Fruit fly (Drosophila melanogaster) whole organism, embryonic: ENCODE measurements around the gene cmet.
A peak's percentile ranks its signal among the peaks of the same experiment; 100 is the strongest.

Experiments used
- Adf1 ChIP-seq: fragments of 200-800 bp; sonication (Bioruptor generic); IDR thresholded peaks from 2 replicates; pipeline ENCODE4 v1.3.6; 2022; ENCODE audit warnings: missing biosample characterization, missing genetic modification characterization
- Bgb ChIP-seq: fragments of 200-800 bp; sonication (Bioruptor generic); IDR thresholded peaks from 2 replicates; pipeline ENCODE4 v1.3.6; 2022; ENCODE audit warnings: missing biosample characterization, missing genetic modification characterization; ENCODE audit not compliant: partially characterized antibody
- CG1024 ChIP-seq: fragments of 200-800 bp; sonication (Bioruptor generic); IDR thresholded peaks from 2 replicates; pipeline ENCODE4 v1.3.6; 2022; ENCODE audit warnings: missing biosample characterization, missing genetic modification characterization
- CG10267 ChIP-seq: fragments of 200-800 bp; sonication (Bioruptor generic); optimal IDR thresholded peaks from 2 replicates; lab custom pipeline; 2018; ENCODE audit warnings: missing biosample characterization, mild to moderate bottlenecking, missing genetic modification characterization, moderate library complexity
- CG11085 ChIP-seq: fragments of 200-800 bp; sonication (Bioruptor generic); IDR thresholded peaks from 2 replicates; pipeline ENCODE4 v1.3.6; 2022; ENCODE audit warnings: missing biosample characterization, missing genetic modification characterization
- CG12236 ChIP-seq: fragments of 200-800 bp; sonication (Bioruptor generic); optimal IDR thresholded peaks from 2 replicates; lab custom pipeline; 2016; ENCODE audit warnings: missing biosample characterization, missing genetic modification characterization
- CG13624 ChIP-seq: fragments of 200-800 bp; sonication (Bioruptor generic); optimal IDR thresholded peaks from 2 replicates; lab custom pipeline; 2016; ENCODE audit warnings: missing biosample characterization, missing genetic modification characterization
- CG15479 ChIP-seq: fragments of 200-800 bp; sonication (Bioruptor generic); optimal IDR thresholded peaks from 3 replicates; lab custom pipeline; 2019; ENCODE audit warnings: missing biosample characterization, mild to moderate bottlenecking, missing genetic modification characterization, moderate library complexity
- CG15696 ChIP-seq: fragments of 200-800 bp; sonication (Bioruptor generic); optimal IDR thresholded peaks from 2 replicates; lab custom pipeline; 2019; ENCODE audit warnings: missing biosample characterization, mild to moderate bottlenecking, missing genetic modification characterization, moderate library complexity
- CG16863 ChIP-seq: fragments of 200-800 bp; sonication (Bioruptor generic); optimal IDR thresholded peaks from 3 replicates; lab custom pipeline; 2016; ENCODE audit warnings: missing biosample characterization, missing genetic modification characterization
- CG17359 ChIP-seq: fragments of 200-800 bp; sonication (Bioruptor generic); optimal IDR thresholded peaks from 3 replicates; lab custom pipeline; 2018; ENCODE audit warnings: missing biosample characterization, mild to moderate bottlenecking, missing genetic modification characterization, moderate library complexity
- CG1792 ChIP-seq: fragments of 200-800 bp; sonication (Bioruptor generic); optimal IDR thresholded peaks from 2 replicates; lab custom pipeline; 2016; ENCODE audit warnings: missing biosample characterization, missing genetic modification characterization
- CG18262 ChIP-seq: fragments of 200-800 bp; optimal IDR thresholded peaks from 3 replicates; lab custom pipeline; 2019; ENCODE audit warnings: missing biosample characterization, mild to moderate bottlenecking, missing genetic modification characterization, moderate library complexity
- CG18599 ChIP-seq: fragments of 200-800 bp; sonication (Bioruptor generic); optimal IDR thresholded peaks from 3 replicates; lab custom pipeline; 2017; ENCODE audit warnings: missing biosample characterization, missing genetic modification characterization, mild to moderate bottlenecking, moderate library complexity, missing genetic modification reagents
- CG30403 ChIP-seq: fragments of 200-800 bp; sonication (Bioruptor generic); optimal IDR thresholded peaks from 3 replicates; lab custom pipeline; 2016; ENCODE audit warnings: missing biosample characterization, missing genetic modification characterization
- CG3065 ChIP-seq: fragments of 200-800 bp; sonication (Bioruptor generic); optimal IDR thresholded peaks from 2 replicates; lab custom pipeline; 2016; ENCODE audit warnings: missing biosample characterization, missing genetic modification characterization
- CG4820 ChIP-seq: fragments of 200-800 bp; sonication (Bioruptor generic); optimal IDR thresholded peaks from 3 replicates; lab custom pipeline; 2016; ENCODE audit warnings: missing biosample characterization, missing genetic modification characterization
- CG4854 ChIP-seq: fragments of 200-800 bp; sonication (Bioruptor generic); optimal IDR thresholded peaks from 2 replicates; lab custom pipeline; 2016; ENCODE audit warnings: missing biosample characterization, missing genetic modification characterization, inconsistent platforms
- CG7271 ChIP-seq: fragments of 200-800 bp; sonication (Bioruptor generic); optimal IDR thresholded peaks from 2 replicates; lab custom pipeline; 2018; ENCODE audit warnings: missing biosample characterization, mild to moderate bottlenecking, missing genetic modification characterization, moderate library complexity
- CG7372 ChIP-seq: fragments of 200-800 bp; sonication (Bioruptor generic); IDR thresholded peaks from 2 replicates; pipeline ENCODE4 v1.3.6; 2022; ENCODE audit warnings: missing biosample characterization, missing genetic modification characterization
- CG7556 ChIP-seq: fragments of 200-800 bp; sonication (Bioruptor generic); optimal IDR thresholded peaks from 2 replicates; lab custom pipeline; 2017; ENCODE audit warnings: missing biosample characterization, mild to moderate bottlenecking, missing genetic modification characterization
- CG8765 ChIP-seq: fragments of 200-800 bp; sonication (Bioruptor generic); IDR thresholded peaks from 2 replicates; pipeline ENCODE4 v1.3.6; 2022; ENCODE audit warnings: missing biosample characterization, missing genetic modification characterization
- CG8944 ChIP-seq: fragments of 200-800 bp; sonication (Bioruptor generic); optimal IDR thresholded peaks from 3 replicates; lab custom pipeline; 2016; ENCODE audit warnings: missing biosample characterization, missing genetic modification characterization
- CG9437 ChIP-seq: fragments of 200-800 bp; sonication (Bioruptor generic); optimal IDR thresholded peaks from 2 replicates; lab custom pipeline; 2018; ENCODE audit warnings: missing biosample characterization, mild to moderate bottlenecking, missing genetic modification characterization
- CG9932 ChIP-seq: fragments of 200-800 bp; sonication (Bioruptor generic); IDR thresholded peaks from 2 replicates; pipeline ENCODE4 v1.3.6; 2022; ENCODE audit warnings: missing biosample characterization, missing genetic modification characterization
- D19B ChIP-seq: fragments of 200-800 bp; sonication (Bioruptor generic); optimal IDR thresholded peaks from 2 replicates; lab custom pipeline; 2017; ENCODE audit warnings: missing biosample characterization, mild to moderate bottlenecking, missing genetic modification characterization
- Dp ChIP-seq: fragments of 200-800 bp; sonication (Bioruptor generic); optimal IDR thresholded peaks from 2 replicates; lab custom pipeline; 2018; ENCODE audit warnings: missing biosample characterization, mild to moderate bottlenecking, missing genetic modification characterization, moderate library complexity
- Ets65A ChIP-seq: fragments of 200-800 bp; sonication (Bioruptor generic); peaks from one replicate; lab custom pipeline; 2016; ENCODE audit warnings: missing biosample characterization, missing genetic modification characterization
- HLHmδ ChIP-seq: fragments of 200-800 bp; sonication (Bioruptor generic); optimal IDR thresholded peaks from 2 replicates; lab custom pipeline; 2018; ENCODE audit warnings: missing biosample characterization, mild to moderate bottlenecking, missing genetic modification characterization, moderate library complexity
- Hr78 ChIP-seq, 2 experiments: fragments of 200-800 bp in 1 of 2; fragments of >200 bp in 1 of 2; sonication (Bioruptor generic) in 1 of 2; optimal IDR thresholded peaks; 2 replicates each; lab custom pipeline; 2017 to 2019; ENCODE audit warnings: missing biosample characterization in 2 of 2, missing genetic modification characterization in 2 of 2, mild to moderate bottlenecking in 1 of 2, moderate library complexity in 1 of 2
- Myb ChIP-seq: fragments of 200-800 bp; sonication (Bioruptor generic); optimal IDR thresholded peaks from 2 replicates; lab custom pipeline; 2016; ENCODE audit warnings: missing biosample characterization, missing genetic modification characterization
- Trl ChIP-seq, 3 experiments: fragments of >200 bp in 2 of 3; fragments of 200-800 bp in 1 of 3; sonication (Bioruptor generic) in 1 of 3; optimal IDR thresholded peaks; 2 replicates in 1 of 3; 3 replicates in 2 of 3; lab custom pipeline; 2016 to 2017; ENCODE audit warnings: missing biosample characterization in 1 of 3, missing genetic modification characterization in 1 of 3
- az2 ChIP-seq: fragments of 200-800 bp; sonication (Bioruptor generic); optimal IDR thresholded peaks from 3 replicates; lab custom pipeline; 2016; ENCODE audit warnings: missing biosample characterization, missing genetic modification characterization
- cad ChIP-seq: fragments of >200 bp; optimal IDR thresholded peaks from 2 replicates; lab custom pipeline; 2017; ENCODE audit warnings: missing biosample characterization, missing genetic modification characterization
- ci ChIP-seq: fragments of 200-800 bp; sonication (Bioruptor generic); IDR thresholded peaks from 3 replicates; pipeline ENCODE4 v1.3.6; 2022; ENCODE audit warnings: missing biosample characterization, missing genetic modification characterization
- crp ChIP-seq, 2 experiments: fragments of 200-800 bp; sonication (Bioruptor generic); optimal IDR thresholded peaks; 2 replicates in 1 of 2; 3 replicates in 1 of 2; lab custom pipeline; 2017; ENCODE audit warnings: missing biosample characterization in 2 of 2, missing genetic modification characterization in 2 of 2, mild to moderate bottlenecking in 1 of 2, moderate library complexity in 1 of 2
- dati ChIP-seq: fragments of 200-800 bp; sonication (Bioruptor generic); IDR thresholded peaks from 2 replicates; pipeline ENCODE4 v1.3.6; 2022; ENCODE audit warnings: missing biosample characterization, missing genetic modification characterization
- dimm ChIP-seq: fragments of 200-800 bp; sonication (Bioruptor generic); IDR thresholded peaks from 2 replicates; pipeline ENCODE4 v1.3.6; 2022; ENCODE audit warnings: missing biosample characterization, missing genetic modification characterization
- fd96Cb ChIP-seq: fragments of 200-800 bp; sonication (Bioruptor generic); optimal IDR thresholded peaks from 2 replicates; lab custom pipeline; 2018; ENCODE audit warnings: missing biosample characterization, mild to moderate bottlenecking, missing genetic modification characterization, moderate library complexity
- fu2 ChIP-seq: fragments of 200-800 bp; sonication (Bioruptor generic); optimal IDR thresholded peaks from 2 replicates; lab custom pipeline; 2016; ENCODE audit warnings: missing biosample characterization, missing genetic modification characterization
- jigr1 ChIP-seq: fragments of 200-800 bp; sonication (Bioruptor generic); IDR thresholded peaks from 3 replicates; pipeline ENCODE4 v1.3.6; 2022; ENCODE audit warnings: missing biosample characterization, missing genetic modification characterization
- ken ChIP-seq: fragments of 200-800 bp; sonication (Bioruptor generic); IDR thresholded peaks from 3 replicates; pipeline ENCODE4 v1.3.6; 2022; ENCODE audit warnings: missing biosample characterization, missing genetic modification characterization
- lbe ChIP-seq: fragments of 200-800 bp; sonication (Bioruptor generic); optimal IDR thresholded peaks from 2 replicates; lab custom pipeline; 2016; ENCODE audit warnings: missing biosample characterization, mild to moderate bottlenecking, missing genetic modification characterization
- p53 ChIP-seq: fragments of 200-800 bp; sonication (Bioruptor generic); optimal IDR thresholded peaks from 2 replicates; lab custom pipeline; 2016; ENCODE audit warnings: missing biosample characterization, missing genetic modification characterization
- sens-2 ChIP-seq: fragments of 200-800 bp; sonication (Bioruptor generic); IDR thresholded peaks from 2 replicates; pipeline ENCODE4 v1.3.6; 2022; ENCODE audit warnings: missing biosample characterization, missing genetic modification characterization
- shn ChIP-seq: fragments of 200-800 bp; sonication (Bioruptor generic); optimal IDR thresholded peaks from 3 replicates; lab custom pipeline; 2016; ENCODE audit warnings: missing biosample characterization, missing genetic modification characterization
- sima ChIP-seq: fragments of 200-800 bp; sonication (Bioruptor generic); optimal IDR thresholded peaks from 2 replicates; lab custom pipeline; 2016; ENCODE audit warnings: missing biosample characterization, missing genetic modification characterization
- slp2 ChIP-seq: fragments of 200-800 bp; sonication (Bioruptor generic); optimal IDR thresholded peaks from 2 replicates; lab custom pipeline; 2016; ENCODE audit warnings: missing biosample characterization, missing genetic modification characterization
- tgo ChIP-seq: fragments of 200-800 bp; sonication (Bioruptor generic); IDR thresholded peaks from 3 replicates; pipeline ENCODE4 v1.3.6; 2022; ENCODE audit warnings: missing biosample characterization, missing genetic modification characterization
- unpg ChIP-seq: fragments of 200-800 bp; sonication (Bioruptor generic); optimal IDR thresholded peaks from 3 replicates; lab custom pipeline; 2018; ENCODE audit warnings: missing biosample characterization, mild to moderate bottlenecking, missing genetic modification characterization, moderate library complexity

The cmet gene

dm6 chr2L:11268933-11269631, at the start of gene cmet:
cmet (minus strand) TSS chr2L:11269002.
- no peak for TF ChIP-seq Trl (optimal IDR thresholded peaks at IDR 0.05; lab: Kevin White, UChicago)
- peak; percentile 49 for TF ChIP-seq Trl (GFP tag; optimal IDR thresholded peaks at IDR 0.05; lab: Kevin White, UChicago)
- peak; percentile 26 for TF ChIP-seq az2 (GFP tag; lab: Kevin White, UChicago)
- TF ChIP-seq lbe (GFP tag; lab: Kevin White, UChicago), result no peak
- no peak for TF ChIP-seq tgo (GFP tag; lab: Robert Waterston, UW)
- TF ChIP-seq CG4854 (GFP tag; lab: Kevin White, UChicago), result peak; percentile 23
- no peak for TF ChIP-seq CG17359 (tag; lab: Kevin White, UChicago)
- no peak for TF ChIP-seq CG1792 (GFP tag; lab: Kevin White, UChicago)
- TF ChIP-seq Myb, result peak; percentile 74
- peak; percentile 75 for TF ChIP-seq CG9932
- TF ChIP-seq CG16863, result peak; percentile 31
- TF ChIP-seq CG15696 (tag; lab: Kevin White, UChicago), result peak; percentile 39
- no peak for TF ChIP-seq Hr78 (GFP tag; optimal IDR thresholded peaks at IDR 0.05; lab: Kevin White, UChicago)
- no peak for TF ChIP-seq CG7556 (GFP tag; lab: Kevin White, UChicago)
- TF ChIP-seq CG11085 (GFP tag; lab: Robert Waterston, UW), result peak; percentile 58; the same call in 1 of the 2 replicates
- peak; percentile 41 for TF ChIP-seq fd96Cb (tag; lab: Kevin White, UChicago)
- peak; percentile 65 for TF ChIP-seq CG10267 (tag; lab: Kevin White, UChicago)
- no peak for TF ChIP-seq jigr1 (GFP tag; lab: Robert Waterston, UW)
- peak; percentile 50 for TF ChIP-seq CG8944 (GFP tag; lab: Kevin White, UChicago)
- TF ChIP-seq cad (GFP tag; lab: Kevin White, UChicago), result no peak
- TF ChIP-seq slp2, result peak; percentile 59
- no peak for TF ChIP-seq dimm (GFP tag; lab: Robert Waterston, UW)
- no peak for TF ChIP-seq CG15479 (GFP tag; lab: Kevin White, UChicago)
- TF ChIP-seq sens-2 (GFP tag; lab: Robert Waterston, UW), result no peak
- TF ChIP-seq Adf1, result no peak
- no peak for TF ChIP-seq fu2
- TF ChIP-seq Dp (GFP tag; lab: Kevin White, UChicago), result peak; percentile 82
- peak; percentile 52; the same call in 1 of the 3 replicates for TF ChIP-seq ken (GFP tag; lab: Robert Waterston, UW)
- TF ChIP-seq ci, result peak; percentile 68; the same call in 2 of the 3 replicates
- TF ChIP-seq Ets65A, result peak; percentile 95
- peak; percentile 56; the same call in 1 of the 2 replicates for TF ChIP-seq CG1024 (GFP tag; lab: Robert Waterston, UW)
- TF ChIP-seq CG9437 (GFP tag; lab: Kevin White, UChicago), result peak; percentile 68
- peak; percentile 72 for TF ChIP-seq CG30403
- peak; percentile 60 for TF ChIP-seq CG4820 (GFP tag; lab: Kevin White, UChicago)
- TF ChIP-seq crp (GFP tag; optimal IDR thresholded peaks at IDR 0.05; lab: Kevin White, UChicago), result no peak
- no peak for TF ChIP-seq D19B (GFP tag; lab: Kevin White, UChicago)
- TF ChIP-seq CG18599 (GFP tag; lab: Kevin White, UChicago), result peak; percentile 20
- TF ChIP-seq CG8765, result no peak
- TF ChIP-seq CG12236 (GFP tag; lab: Kevin White, UChicago), result peak; percentile 35
- TF ChIP-seq HLHmδ (GFP tag; lab: Kevin White, UChicago), result no peak
- TF ChIP-seq Bgb (GFP tag; lab: Robert Waterston, UW), result peak; percentile 98
- TF ChIP-seq CG18262 (tag; lab: Kevin White, UChicago), result peak; percentile 67
- TF ChIP-seq CG13624 (GFP tag; lab: Kevin White, UChicago), result peak; percentile 66
- peak; percentile 46 for TF ChIP-seq p53
- TF ChIP-seq dati, result no peak
- peak; percentile 27 for TF ChIP-seq CG3065
- no peak for TF ChIP-seq unpg (GFP tag; lab: Kevin White, UChicago)
- TF ChIP-seq shn (GFP tag; lab: Kevin White, UChicago), result peak; percentile 51
- peak; percentile 53; the same call in 1 of the 2 replicates for TF ChIP-seq CG7372 (GFP tag; lab: Robert Waterston, UW)
- TF ChIP-seq CG7271 (tag; lab: Kevin White, UChicago), result no peak
- TF ChIP-seq sima (GFP tag; lab: Kevin White, UChicago), result no peak
